Fruit fly (Drosophila melanogaster) whole organism, embryonic: ENCODE measurements around the gene CG10581.
A peak's percentile ranks its signal among the peaks of the same experiment; 100 is the strongest.

Experiments
- ATbp ChIP-seq: fragments of 200-800 bp; sonication (Bioruptor generic); optimal IDR thresholded peaks from 2 replicates; lab custom pipeline; 2017; ENCODE audit warnings: missing biosample characterization, mild to moderate bottlenecking, missing genetic modification characterization, missing genetic modification reagents
- Blimp-1 ChIP-seq: fragments of 200-800 bp; sonication (Bioruptor generic); optimal IDR thresholded peaks from 3 replicates; lab custom pipeline; 2018; ENCODE audit warnings: missing biosample characterization, missing genetic modification characterization, mild to moderate bottlenecking, moderate library complexity, missing genetic modification reagents
- CG10209 ChIP-seq: fragments of 200-800 bp; sonication (Bioruptor generic); optimal IDR thresholded peaks from 3 replicates; lab custom pipeline; 2017; ENCODE audit warnings: missing biosample characterization, mild to moderate bottlenecking, missing genetic modification characterization, missing genetic modification reagents
- CG1024 ChIP-seq: fragments of 200-800 bp; sonication (Bioruptor generic); IDR thresholded peaks from 2 replicates; pipeline ENCODE4 v1.3.6; 2022; ENCODE audit warnings: missing biosample characterization, missing genetic modification characterization
- CG10267 ChIP-seq: fragments of 200-800 bp; sonication (Bioruptor generic); optimal IDR thresholded peaks from 2 replicates; lab custom pipeline; 2018; ENCODE audit warnings: missing biosample characterization, mild to moderate bottlenecking, missing genetic modification characterization, moderate library complexity
- CG10543 ChIP-seq: fragments of 200-800 bp; sonication (Bioruptor generic); optimal IDR thresholded peaks from 3 replicates; lab custom pipeline; 2017; ENCODE audit warnings: missing biosample characterization, mild to moderate bottlenecking, missing genetic modification characterization, moderate library complexity
- CG12155 ChIP-seq: fragments of 200-800 bp; sonication (Bioruptor generic); optimal IDR thresholded peaks from 3 replicates; lab custom pipeline; 2016; ENCODE audit warnings: missing biosample characterization, missing genetic modification characterization
- CG12219 ChIP-seq: fragments of 200-800 bp; sonication (Bioruptor generic); optimal IDR thresholded peaks from 3 replicates; lab custom pipeline; 2018; ENCODE audit warnings: missing biosample characterization, mild to moderate bottlenecking, missing genetic modification characterization
- CG12744 ChIP-seq: fragments of 200-800 bp; sonication (Bioruptor generic); optimal IDR thresholded peaks from 2 replicates; lab custom pipeline; 2016; ENCODE audit warnings: missing biosample characterization, missing genetic modification characterization
- CG13624 ChIP-seq: fragments of 200-800 bp; sonication (Bioruptor generic); optimal IDR thresholded peaks from 2 replicates; lab custom pipeline; 2016; ENCODE audit warnings: missing biosample characterization, missing genetic modification characterization
- CG1529 ChIP-seq: fragments of 200-800 bp; sonication (Bioruptor generic); optimal IDR thresholded peaks from 3 replicates; lab custom pipeline; 2018; ENCODE audit warnings: missing biosample characterization, missing genetic modification characterization
- CG15696 ChIP-seq: fragments of 200-800 bp; sonication (Bioruptor generic); optimal IDR thresholded peaks from 2 replicates; lab custom pipeline; 2019; ENCODE audit warnings: missing biosample characterization, mild to moderate bottlenecking, missing genetic modification characterization, moderate library complexity
- CG1647 ChIP-seq: fragments of 200-800 bp; sonication (Bioruptor generic); optimal IDR thresholded peaks from 3 replicates; lab custom pipeline; 2016; ENCODE audit warnings: missing biosample characterization, missing genetic modification characterization
- CG16779 ChIP-seq: fragments of 200-800 bp; sonication (Bioruptor generic); IDR thresholded peaks from 2 replicates; pipeline ENCODE4 v1.3.6; 2022; ENCODE audit warnings: missing biosample characterization, missing genetic modification characterization
- CG17186 ChIP-seq: fragments of 200-800 bp; sonication (Bioruptor generic); optimal IDR thresholded peaks from 3 replicates; lab custom pipeline; 2017; ENCODE audit warnings: missing biosample characterization, missing genetic modification reagents, missing genetic modification characterization
- CG2712 ChIP-seq: fragments of 200-800 bp; optimal IDR thresholded peaks from 3 replicates; lab custom pipeline; 2019; ENCODE audit warnings: missing biosample characterization, mild to moderate bottlenecking, missing genetic modification characterization, moderate library complexity
- CG5180 ChIP-seq: fragments of 200-800 bp; sonication (Bioruptor generic); optimal IDR thresholded peaks from 3 replicates; lab custom pipeline; 2017; ENCODE audit warnings: missing biosample characterization, missing genetic modification characterization, mild to moderate bottlenecking, moderate library complexity, missing genetic modification reagents
- CG6254 ChIP-seq: fragments of 200-800 bp; sonication (Bioruptor generic); optimal IDR thresholded peaks from 3 replicates; lab custom pipeline; 2017; ENCODE audit warnings: mild to moderate bottlenecking, missing biosample characterization, missing genetic modification reagents, missing genetic modification characterization
- CG7786 ChIP-seq: fragments of 200-800 bp; sonication (Bioruptor generic); optimal IDR thresholded peaks from 2 replicates; lab custom pipeline; 2016; ENCODE audit warnings: missing biosample characterization, missing genetic modification characterization
- CG8089 ChIP-seq: fragments of 200-800 bp; sonication (Bioruptor generic); optimal IDR thresholded peaks from 3 replicates; lab custom pipeline; 2016; ENCODE audit warnings: missing biosample characterization, missing genetic modification characterization
- CG8924 ChIP-seq: fragments of 200-800 bp; optimal IDR thresholded peaks from 3 replicates; lab custom pipeline; 2019; ENCODE audit warnings: missing biosample characterization, mild to moderate bottlenecking, missing genetic modification characterization, moderate library complexity
- CG9797 ChIP-seq: fragments of 200-800 bp; sonication (Bioruptor generic); optimal IDR thresholded peaks from 3 replicates; lab custom pipeline; 2018; ENCODE audit warnings: missing biosample characterization, mild to moderate bottlenecking, missing genetic modification characterization
- Dek ChIP-seq: fragments of 200-800 bp; sonication (Bioruptor generic); optimal IDR thresholded peaks from 3 replicates; lab custom pipeline; 2019; ENCODE audit warnings: missing biosample characterization, mild to moderate bottlenecking, missing genetic modification characterization, moderate library complexity
- Dip3 ChIP-seq: fragments of 200-800 bp; sonication (Bioruptor generic); optimal IDR thresholded peaks from 3 replicates; lab custom pipeline; 2016; ENCODE audit warnings: missing biosample characterization, missing genetic modification characterization
- Fer2 ChIP-seq: fragments of 200-800 bp; sonication (Bioruptor generic); optimal IDR thresholded peaks from 2 replicates; lab custom pipeline; 2018; ENCODE audit warnings: missing biosample characterization, mild to moderate bottlenecking, missing genetic modification characterization, moderate library complexity
- HLHmδ ChIP-seq: fragments of 200-800 bp; sonication (Bioruptor generic); optimal IDR thresholded peaks from 2 replicates; lab custom pipeline; 2018; ENCODE audit warnings: missing biosample characterization, mild to moderate bottlenecking, missing genetic modification characterization, moderate library complexity
- Hr39 ChIP-seq: fragments of >200 bp; optimal IDR thresholded peaks from 2 replicates; lab custom pipeline; 2017
- Jarid2 ChIP-seq: fragments of 200-800 bp; sonication (Bioruptor generic); optimal IDR thresholded peaks from 3 replicates; lab custom pipeline; 2017; ENCODE audit warnings: mild to moderate bottlenecking, missing biosample characterization, missing genetic modification reagents, missing genetic modification characterization
- Stat92E ChIP-seq, 3 experiments: fragments of >200 bp in 2 of 3; fragments of 200-800 bp in 1 of 3; sonication (Bioruptor generic) in 1 of 3; optimal IDR thresholded peaks; 2 replicates each; lab custom pipeline; 2017 to 2019; ENCODE audit warnings: missing biosample characterization in 3 of 3, missing genetic modification characterization in 3 of 3, mild to moderate bottlenecking in 1 of 3, moderate library complexity in 1 of 3
- ase ChIP-seq: fragments of 200-800 bp; sonication (Bioruptor generic); IDR thresholded peaks from 3 replicates; pipeline ENCODE4 v1.3.6; 2022; ENCODE audit warnings: missing biosample characterization, missing genetic modification characterization
- az2 ChIP-seq: fragments of 200-800 bp; sonication (Bioruptor generic); optimal IDR thresholded peaks from 3 replicates; lab custom pipeline; 2016; ENCODE audit warnings: missing biosample characterization, missing genetic modification characterization
- cg ChIP-seq: fragments of 200-800 bp; sonication (Bioruptor generic); optimal IDR thresholded peaks from 3 replicates; lab custom pipeline; 2019; ENCODE audit warnings: missing biosample characterization, mild to moderate bottlenecking, missing genetic modification characterization, moderate library complexity
- corto ChIP-seq: fragments of 200-800 bp; sonication (Bioruptor generic); optimal IDR thresholded peaks from 2 replicates; lab custom pipeline; 2016; ENCODE audit warnings: missing biosample characterization, mild to moderate bottlenecking, missing genetic modification characterization, moderate library complexity
- croc ChIP-seq: fragments of 200-800 bp; sonication (Bioruptor generic); conservative IDR thresholded peaks from 3 replicates; pipeline ENCODE4 v1.3.6; 2022; ENCODE audit warnings: missing biosample characterization, missing genetic modification characterization
- dpn ChIP-seq, 2 experiments: fragments of 200-800 bp; sonication (Bioruptor generic); optimal IDR thresholded peaks; 3 replicates each; lab custom pipeline; 2016; ENCODE audit warnings: missing biosample characterization in 2 of 2, missing genetic modification characterization in 2 of 2
- fu2 ChIP-seq: fragments of 200-800 bp; sonication (Bioruptor generic); optimal IDR thresholded peaks from 2 replicates; lab custom pipeline; 2016; ENCODE audit warnings: missing biosample characterization, missing genetic modification characterization
- jing ChIP-seq: fragments of 200-800 bp; sonication (Bioruptor generic); optimal IDR thresholded peaks from 2 replicates; lab custom pipeline; 2018; ENCODE audit warnings: missing biosample characterization, mild to moderate bottlenecking, missing genetic modification characterization
- mld ChIP-seq: fragments of 200-800 bp; sonication (Bioruptor generic); IDR thresholded peaks from 3 replicates; pipeline ENCODE4 v1.3.6; 2022; ENCODE audit warnings: missing biosample characterization, missing genetic modification characterization; ENCODE audit not compliant: partially characterized antibody
- pum ChIP-seq: fragments of 200-800 bp; sonication (Bioruptor generic); optimal IDR thresholded peaks from 2 replicates; lab custom pipeline; 2016; ENCODE audit warnings: missing biosample characterization, missing genetic modification characterization
- repo ChIP-seq: fragments of 200-800 bp; sonication (Bioruptor generic); optimal IDR thresholded peaks from 2 replicates; lab custom pipeline; 2016; ENCODE audit warnings: missing biosample characterization, missing genetic modification characterization
- sens-2 ChIP-seq: fragments of 200-800 bp; sonication (Bioruptor generic); IDR thresholded peaks from 2 replicates; pipeline ENCODE4 v1.3.6; 2022; ENCODE audit warnings: missing biosample characterization, missing genetic modification characterization
- slp2 ChIP-seq: fragments of 200-800 bp; sonication (Bioruptor generic); optimal IDR thresholded peaks from 2 replicates; lab custom pipeline; 2016; ENCODE audit warnings: missing biosample characterization, missing genetic modification characterization
- sob ChIP-seq: fragments of 200-800 bp; sonication (Bioruptor generic); IDR thresholded peaks from 2 replicates; pipeline ENCODE4 v1.3.6; 2022; ENCODE audit warnings: missing biosample characterization, missing genetic modification characterization
- tin ChIP-seq: fragments of 200-800 bp; sonication (Bioruptor generic); optimal IDR thresholded peaks from 3 replicates; lab custom pipeline; 2016; ENCODE audit warnings: missing biosample characterization, missing genetic modification characterization
- tna ChIP-seq: fragments of 200-800 bp; sonication (Bioruptor generic); IDR thresholded peaks from 2 replicates; pipeline ENCODE4 v1.3.6; 2022; ENCODE audit warnings: missing biosample characterization, missing genetic modification characterization; ENCODE audit not compliant: partially characterized antibody
- toy ChIP-seq: fragments of 200-800 bp; sonication (Bioruptor generic); IDR thresholded peaks from 2 replicates; pipeline ENCODE4 v1.3.6; 2022; ENCODE audit warnings: missing biosample characterization, missing genetic modification characterization
- wek ChIP-seq: fragments of 200-800 bp; sonication (Bioruptor generic); optimal IDR thresholded peaks from 3 replicates; lab custom pipeline; 2018; ENCODE audit warnings: missing biosample characterization, mild to moderate bottlenecking, missing genetic modification characterization, moderate library complexity
- yki ChIP-seq: fragments of >200 bp; optimal IDR thresholded peaks from 3 replicates; lab custom pipeline; 2018
- zen2 ChIP-seq: fragments of 200-800 bp; sonication (Bioruptor generic); IDR thresholded peaks from 3 replicates; pipeline ENCODE4 v1.3.6; 2022; ENCODE audit warnings: missing biosample characterization, missing genetic modification characterization; ENCODE audit not compliant: partially characterized antibody
- zfh1 ChIP-seq: fragments of 200-800 bp; sonication (Bioruptor generic); IDR thresholded peaks from 3 replicates; pipeline ENCODE4 v1.3.6; 2022; ENCODE audit warnings: missing biosample characterization, missing genetic modification characterization

Gene CG10581

DNA sequence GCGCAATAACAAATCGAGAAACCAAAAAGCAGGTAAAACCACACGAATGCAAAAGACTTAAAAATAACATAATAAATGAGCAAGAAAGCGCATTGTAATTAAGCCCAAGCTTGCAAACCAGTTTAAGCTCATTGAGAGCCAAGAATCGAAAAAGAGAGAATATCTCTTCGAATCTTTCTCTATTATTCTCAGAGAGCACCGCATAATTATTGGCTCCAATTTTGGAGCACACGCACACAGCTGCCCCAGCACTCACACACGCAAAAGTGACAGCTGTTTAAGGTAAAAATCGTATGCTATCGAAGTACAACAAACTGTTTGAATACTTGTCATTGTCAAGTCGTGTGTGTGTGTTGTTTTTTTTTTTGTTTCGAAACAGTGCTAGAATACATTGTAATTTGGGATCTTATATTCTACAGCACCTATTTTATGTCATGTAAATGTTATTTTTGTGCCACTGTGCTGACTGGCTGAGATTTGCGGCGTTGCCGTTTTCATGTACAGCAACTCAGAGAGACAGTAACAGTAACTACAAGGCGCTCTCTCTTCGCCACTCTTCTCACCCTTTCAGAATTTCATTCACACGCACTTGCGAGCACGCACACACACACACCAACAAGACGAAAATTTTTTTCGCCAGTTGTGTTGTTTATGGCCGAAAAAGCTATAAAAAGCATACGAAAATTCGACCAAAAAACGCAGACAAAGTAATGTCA, 24.4 kb downstream of the CG10581 start (continued):
- TF ChIP-seq cg (GFP tag; lab: Kevin White, UChicago), result peak; percentile 85
- TF ChIP-seq toy (GFP tag; lab: Robert Waterston, UW), result no peak
- TF ChIP-seq CG10209 (GFP tag; lab: Kevin White, UChicago), result peak; percentile 18
- peak; percentile 33 for TF ChIP-seq fu2 (GFP tag; lab: Kevin White, UChicago)
- TF ChIP-seq zfh1, result peak; percentile 80
- peak; percentile 4 for TF ChIP-seq CG10267 (tag; lab: Kevin White, UChicago)
- TF ChIP-seq tin (GFP tag; lab: Kevin White, UChicago), result peak; percentile 22
- TF ChIP-seq az2 (GFP tag; lab: Kevin White, UChicago), result peak; percentile 31
- TF ChIP-seq repo, result no peak
- TF ChIP-seq Stat92E (GFP tag; optimal IDR thresholded peaks at IDR 0.05; lab: Kevin White, UChicago), result no peak
- TF ChIP-seq CG15696 (tag; lab: Kevin White, UChicago), result no peak
- TF ChIP-seq croc, result no peak
- peak; percentile 37 to 38 for TF ChIP-seq dpn (GFP tag; optimal IDR thresholded peaks at IDR 0.05; lab: Kevin White, UChicago)
- TF ChIP-seq CG16779 (GFP tag; lab: Robert Waterston, UW), result no peak
- peak; percentile 63 for TF ChIP-seq CG13624 (GFP tag; lab: Kevin White, UChicago)
- TF ChIP-seq pum, result peak; percentile 5
- TF ChIP-seq Blimp-1 (GFP tag; lab: Kevin White, UChicago), result peak; percentile 33
- peak; percentile 24 for TF ChIP-seq CG8924 (tag; lab: Kevin White, UChicago)
- peak; percentile 17 for TF ChIP-seq yki (lab: Kevin White, UChicago)
- peak; percentile 41; the same call in 1 of the 2 replicates for TF ChIP-seq sob (GFP tag; lab: Robert Waterston, UW)
- TF ChIP-seq jing (GFP tag; lab: Kevin White, UChicago), result no peak
- TF ChIP-seq CG12219, result no peak
- TF ChIP-seq CG5180 (GFP tag; lab: Kevin White, UChicago), result no peak
- TF ChIP-seq CG10543 (GFP tag; lab: Kevin White, UChicago), result peak; percentile 23
- no peak for TF ChIP-seq zen2 (GFP tag; lab: Robert Waterston, UW)
- TF ChIP-seq HLHmδ (GFP tag; lab: Kevin White, UChicago), result no peak
- TF ChIP-seq CG2712 (tag; lab: Kevin White, UChicago), result no peak
- no peak for TF ChIP-seq CG9797 (GFP tag; lab: Kevin White, UChicago)
- no peak for TF ChIP-seq CG1529 (GFP tag; lab: Kevin White, UChicago)
- TF ChIP-seq CG12155 (GFP tag; lab: Kevin White, UChicago), result peak; percentile 46
- no peak for TF ChIP-seq CG1647 (GFP tag; lab: Kevin White, UChicago)
- no peak for TF ChIP-seq Jarid2 (GFP tag; lab: Kevin White, UChicago)
- TF ChIP-seq CG7786 (GFP tag; lab: Kevin White, UChicago), result peak; percentile 45
- TF ChIP-seq tna (GFP tag; lab: Robert Waterston, UW), result no peak
- TF ChIP-seq CG8089 (GFP tag; lab: Kevin White, UChicago), result no peak
- TF ChIP-seq sens-2 (GFP tag; lab: Robert Waterston, UW), result peak; percentile 79
- peak; percentile 47 for TF ChIP-seq ATbp (GFP tag; lab: Kevin White, UChicago)
- no peak; the same call in 2 of the 3 replicates for TF ChIP-seq ase
- TF ChIP-seq slp2 (GFP tag; lab: Kevin White, UChicago), result peak; percentile 15
- TF ChIP-seq CG6254 (GFP tag; lab: Kevin White, UChicago), result no peak
- TF ChIP-seq Fer2 (tag; lab: Kevin White, UChicago), result no peak
- no peak for TF ChIP-seq Dek (tag; lab: Kevin White, UChicago)
- TF ChIP-seq Dip3 (GFP tag; lab: Kevin White, UChicago), result no peak
- TF ChIP-seq CG17186 (GFP tag; lab: Kevin White, UChicago), result no peak
- peak; percentile 2 for TF ChIP-seq CG12744 (GFP tag; lab: Kevin White, UChicago)
- TF ChIP-seq Hr39 (lab: Kevin White, UChicago), result no peak
- no peak for TF ChIP-seq CG1024 (GFP tag; lab: Robert Waterston, UW)
- no peak for TF ChIP-seq mld
- no peak for TF ChIP-seq wek (GFP tag; lab: Kevin White, UChicago)
- TF ChIP-seq corto (GFP tag; lab: Kevin White, UChicago), result peak; percentile 57
